Worm (Caenorhabditis elegans) whole organism, young adult: ENCODE data around the gene Y57E12AL.2.

Experiments
- B0336.3 ChIP-seq: fragments of 200-800 bp; sonication (Bioruptor generic); IDR thresholded peaks from 2 replicates; pipeline ENCODE4 v1.3.6; 2022; ENCODE audit warnings: missing genetic modification characterization, missing compliant biosample characterization
- F49E8.2 ChIP-seq: sonication (generic microtip); optimal IDR thresholded peaks from 3 replicates; lab custom pipeline; 2017; ENCODE audit warnings: missing genetic modification characterization, mild to moderate bottlenecking, missing compliant biosample characterization, antibody characterized with exemption, moderate library complexity; ENCODE audit not compliant: insufficient read depth
- snpc-4 ChIP-seq, 5 experiments: fragments of 150-350 bp in 1 of 5; sonication (generic microtip) in 4 of 5; optimal IDR thresholded peaks; 2 replicates each; lab custom pipeline; 2014 to 2018; ENCODE audit warnings: missing genetic modification characterization in 5 of 5, missing biosample characterization in 3 of 5, antibody characterized with exemption in 2 of 5, mild to moderate bottlenecking in 2 of 5, missing compliant biosample characterization in 2 of 5, missing genotype in 2 of 5, moderate library complexity in 2 of 5, missing genetic modification reagents in 1 of 5

- TF ChIP-seq F49E8.2 (tag; lab: Kevin White, UChicago), result no peak
- no peak for TF ChIP-seq snpc-4 (GFP tag; optimal IDR thresholded peaks at IDR 0.05; lab: Kevin White, UChicago)
- TF ChIP-seq snpc-4 (tag; optimal IDR thresholded peaks at IDR 0.05; lab: Kevin White, UChicago), result no peak
- no peak for TF ChIP-seq B0336.3 (GFP tag; lab: Robert Waterston, UW)
Observed at ce11 chrV:7021772-7022171, 36.1 kb upstream of the Y57E12AL.2 start, which contains the start of gene F20A1.4.
